Worm (Caenorhabditis elegans): Measurements from ENCODE around the gene K02F6.5.
A peak's percentile ranks its signal among the peaks of the same experiment; 100 is the strongest.
"Not testable (repeated sequence)": the region's sequence is repeated elsewhere in the genome, so short reads cannot be mapped to it uniquely, and the experiment has no call there.

The K02F6.5 gene

ce11 chrII:2553662-2554061 lies 19.1 kb downstream of the K02F6.5 start, which contains the start of gene K02F6.1:
Gene K02F6.1, plus strand, starts transcription at chrII:2553962.
- not testable (repeated sequence) for TF ChIP-seq tbx-37 (GFP tag; conservative IDR thresholded peaks at IDR 0.05); sea-1 (GFP tag; conservative IDR thresholded peaks at IDR 0.05); pes-1 (GFP tag; IDR thresholded peaks at IDR 0.05)

ce11 chrII:2563973-2564372 lies 29.4 kb downstream of the K02F6.5 start, which contains the start of gene nep-18:
Gene nep-18, minus strand, starts transcription at chrII:2564073.
- TF ChIP-seq ceh-36 (tag; optimal IDR thresholded peaks at IDR 0.05) (no peak), scrt-1 (GFP tag; IDR thresholded peaks at IDR 0.05) (no peak), F13C5.2 (tag; optimal IDR thresholded peaks at IDR 0.05) (no peak), tra-4 (tag; optimal IDR thresholded peaks at IDR 0.05) (no peak), pes-1 (GFP tag; IDR thresholded peaks at IDR 0.05) (no peak), sea-1 (GFP tag; conservative IDR thresholded peaks at IDR 0.05) (no peak), hnd-1 (tag; optimal IDR thresholded peaks at IDR 0.05) (no peak), flt-1 (GFP tag; IDR thresholded peaks at IDR 0.05) (no peak), tbx-11 (GFP tag; IDR thresholded peaks at IDR 0.05) (no peak), B0310.2 (tag; optimal IDR thresholded peaks at IDR 0.05) (no peak), aly-1 (tag; optimal IDR thresholded peaks at IDR 0.05) (no peak), tbx-37 (GFP tag; conservative IDR thresholded peaks at IDR 0.05) (no peak), hmbx-1 (tag; optimal IDR thresholded peaks at IDR 0.05) (no peak), hmg-4 (GFP tag; optimal IDR thresholded peaks at IDR 0.05) (no peak), ets-7 (tag; optimal IDR thresholded peaks at IDR 0.05) (no peak), ama-1 (optimal IDR thresholded peaks at IDR 0.05) (no peak), ceh-13 (GFP tag; optimal IDR thresholded peaks at IDR 0.05) (no peak)

DNA sequence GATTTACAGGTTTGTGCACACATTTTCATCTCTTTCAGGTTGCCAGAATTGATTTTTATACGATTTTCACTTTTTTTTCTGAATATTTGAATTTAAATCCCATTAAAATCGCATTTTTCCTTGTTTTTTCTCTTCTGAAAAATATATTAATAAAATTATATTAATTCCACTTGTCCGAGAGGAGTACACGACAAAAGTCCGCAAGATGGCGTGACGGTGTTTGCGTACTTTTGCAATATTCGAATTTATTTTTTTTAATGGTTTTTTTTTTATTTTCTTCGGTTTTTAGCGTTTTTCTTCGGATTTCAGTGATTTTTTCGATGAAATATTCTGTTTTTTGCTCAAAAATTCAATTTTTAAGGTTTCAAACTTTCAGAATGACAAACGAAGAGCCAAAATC lies 30.3 kb downstream of the K02F6.5 start, which contains the start of gene usp-39:
TSS of gene usp-39 (plus strand) at position 377 of the 400 bp plus-strand sequence.
- no peak for TF ChIP-seq tra-4 (tag; optimal IDR thresholded peaks at IDR 0.05)
- TF ChIP-seq ets-7 (tag; optimal IDR thresholded peaks at IDR 0.05): no peak
- no peak for TF ChIP-seq hnd-1 (tag; optimal IDR thresholded peaks at IDR 0.05)
- TF ChIP-seq B0310.2 (tag; optimal IDR thresholded peaks at IDR 0.05): no peak
- peak; percentile 72 for TF ChIP-seq F13C5.2 (tag; optimal IDR thresholded peaks at IDR 0.05)
- TF ChIP-seq pes-1 (GFP tag; IDR thresholded peaks at IDR 0.05): peak; percentile 17; the same call in 1 of the 2 replicates
- TF ChIP-seq hmbx-1 (tag; optimal IDR thresholded peaks at IDR 0.05): no peak

DNA sequence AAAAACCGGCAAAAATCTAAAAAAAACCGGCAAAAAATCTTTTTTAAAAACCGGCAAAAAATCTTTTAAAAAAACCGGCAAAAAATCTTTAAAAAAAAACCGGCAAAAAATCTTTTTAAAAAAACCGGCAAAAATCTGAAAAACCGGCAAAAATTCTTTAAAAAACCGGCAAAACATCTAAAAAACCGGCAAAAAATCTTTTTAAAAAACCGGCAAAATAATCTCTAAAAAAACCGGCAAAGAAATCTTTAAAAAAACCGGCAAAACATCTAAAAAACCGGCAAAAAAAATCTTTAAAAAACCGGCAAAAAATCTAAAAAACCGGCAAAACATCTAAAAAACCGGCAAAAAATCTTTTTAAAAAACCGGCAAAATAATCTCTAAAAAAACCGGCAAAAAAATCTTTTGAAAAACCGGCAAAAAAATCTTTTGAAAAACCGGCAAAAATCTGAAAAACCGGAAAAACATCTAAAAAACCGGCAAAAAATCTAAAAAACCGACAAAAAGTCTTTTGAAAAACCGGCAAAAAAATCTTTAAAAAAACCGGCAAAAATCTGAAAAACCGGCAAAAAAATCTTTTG lies 35.9 kb downstream of the K02F6.5 start:
- TF ChIP-seq F13C5.2 (tag; optimal IDR thresholded peaks at IDR 0.05) (peak; percentile 88), ceh-36 (tag; optimal IDR thresholded peaks at IDR 0.05) (peak; percentile 60), hnd-1 (tag; optimal IDR thresholded peaks at IDR 0.05) (peak; percentile 58), hmbx-1 (tag; optimal IDR thresholded peaks at IDR 0.05) (peak; percentile 72), ceh-13 (GFP tag; optimal IDR thresholded peaks at IDR 0.05) (peak; percentile 62)

DNA sequence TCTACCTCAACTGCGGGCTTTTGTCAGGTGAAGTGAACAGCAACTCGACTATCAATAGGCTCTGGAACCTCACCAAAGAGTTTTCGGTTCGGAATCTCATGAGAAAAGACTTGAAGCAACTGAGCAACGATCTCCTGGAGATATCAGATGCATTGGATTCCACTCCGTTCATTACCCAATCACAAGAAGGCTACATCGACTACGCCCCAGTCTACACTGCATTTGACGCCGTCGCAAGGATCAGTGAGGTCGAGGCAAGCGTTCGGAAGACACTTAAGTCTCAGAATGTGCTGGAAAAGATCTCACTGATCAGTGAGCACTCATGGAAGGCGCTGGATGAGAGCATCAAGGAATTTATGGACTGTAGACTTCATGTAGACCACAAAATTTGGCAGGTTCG lies 43.7 kb downstream of the K02F6.5 start:
- TF ChIP-seq B0310.2 (tag; optimal IDR thresholded peaks at IDR 0.05) (no peak), flt-1 (GFP tag; IDR thresholded peaks at IDR 0.05) (no peak), tra-4 (tag; optimal IDR thresholded peaks at IDR 0.05) (no peak), tbx-11 (GFP tag; IDR thresholded peaks at IDR 0.05) (no peak), scrt-1 (GFP tag; IDR thresholded peaks at IDR 0.05) (no peak), ets-7 (tag; optimal IDR thresholded peaks at IDR 0.05) (no peak), pes-1 (GFP tag; IDR thresholded peaks at IDR 0.05) (no peak), hmg-4 (GFP tag; optimal IDR thresholded peaks at IDR 0.05) (no peak), ceh-36 (tag; optimal IDR thresholded peaks at IDR 0.05) (no peak), F13C5.2 (tag; optimal IDR thresholded peaks at IDR 0.05) (no peak), ceh-13 (GFP tag; optimal IDR thresholded peaks at IDR 0.05) (no peak), hmbx-1 (tag; optimal IDR thresholded peaks at IDR 0.05) (no peak), tbx-37 (GFP tag; conservative IDR thresholded peaks at IDR 0.05) (no peak), hnd-1 (tag; optimal IDR thresholded peaks at IDR 0.05) (no peak), sea-1 (GFP tag; conservative IDR thresholded peaks at IDR 0.05) (no peak), aly-1 (tag; optimal IDR thresholded peaks at IDR 0.05) (no peak)

- TF ChIP-seq tra-4 (tag; optimal IDR thresholded peaks at IDR 0.05) (no peak), tbx-11 (GFP tag; IDR thresholded peaks at IDR 0.05) (no peak), ceh-36 (tag; optimal IDR thresholded peaks at IDR 0.05) (no peak), hmbx-1 (tag; optimal IDR thresholded peaks at IDR 0.05) (no peak), B0310.2 (tag; optimal IDR thresholded peaks at IDR 0.05) (no peak), hnd-1 (tag; optimal IDR thresholded peaks at IDR 0.05) (no peak), ets-7 (tag; optimal IDR thresholded peaks at IDR 0.05) (no peak), hmg-4 (GFP tag; optimal IDR thresholded peaks at IDR 0.05) (no peak), F13C5.2 (tag; optimal IDR thresholded peaks at IDR 0.05) (no peak), tbx-37 (GFP tag; conservative IDR thresholded peaks at IDR 0.05) (no peak), pes-1 (GFP tag; IDR thresholded peaks at IDR 0.05) (no peak)
Observed at ce11 chrII:2583044-2583443, 48.5 kb downstream of the K02F6.5 start, which contains the start of gene sri-74. Gene sri-74, minus strand, starts transcription at chrII:2583144.

- no peak for TF ChIP-seq ceh-13 (GFP tag; optimal IDR thresholded peaks at IDR 0.05)
- no peak for TF ChIP-seq tbx-11 (GFP tag; IDR thresholded peaks at IDR 0.05)
- no peak for TF ChIP-seq tbx-37 (GFP tag; conservative IDR thresholded peaks at IDR 0.05)
- TF ChIP-seq pes-1 (GFP tag; IDR thresholded peaks at IDR 0.05): no peak
- TF ChIP-seq hmbx-1 (tag; optimal IDR thresholded peaks at IDR 0.05): no peak
- no peak for TF ChIP-seq B0310.2 (tag; optimal IDR thresholded peaks at IDR 0.05)
- no peak for TF ChIP-seq hmg-4 (GFP tag; optimal IDR thresholded peaks at IDR 0.05)
- no peak for TF ChIP-seq hnd-1 (tag; optimal IDR thresholded peaks at IDR 0.05)
- no peak for TF ChIP-seq ceh-36 (tag; optimal IDR thresholded peaks at IDR 0.05)
- TF ChIP-seq flt-1 (GFP tag; IDR thresholded peaks at IDR 0.05): no peak
- no peak for TF ChIP-seq ama-1 (optimal IDR thresholded peaks at IDR 0.05)
- no peak for TF ChIP-seq ets-7 (tag; optimal IDR thresholded peaks at IDR 0.05)
- TF ChIP-seq sea-1 (GFP tag; conservative IDR thresholded peaks at IDR 0.05): no peak
- TF ChIP-seq tra-4 (tag; optimal IDR thresholded peaks at IDR 0.05): no peak
- TF ChIP-seq F13C5.2 (tag; optimal IDR thresholded peaks at IDR 0.05): no peak
- no peak for TF ChIP-seq aly-1 (tag; optimal IDR thresholded peaks at IDR 0.05)
- no peak for TF ChIP-seq scrt-1 (GFP tag; IDR thresholded peaks at IDR 0.05)
Observed at ce11 chrII:2585493-2585892, 50.9 kb downstream of the K02F6.5 start, which contains the start of gene sri-36. Gene sri-36, minus strand, starts transcription at chrII:2585593.

All from whole organism, early embryonic.